Worm (Caenorhabditis elegans) whole organism, midembryonic: ENCODE data around the gene C46H3.2.

ENCODE experiments used
- T22C8.4 ChIP-seq: fragments of 200-800 bp; sonication (Bioruptor generic); IDR thresholded peaks from 2 replicates; pipeline ENCODE4 v1.3.6; 2022; ENCODE audit warnings: missing genetic modification characterization, missing compliant biosample characterization
- cog-1 ChIP-seq: sonication (generic microtip); optimal IDR thresholded peaks from 2 replicates; lab custom pipeline; 2016; ENCODE audit warnings: missing genetic modification characterization, missing compliant biosample characterization
- flt-1 ChIP-seq: fragments of 200-800 bp; sonication (Bioruptor generic); IDR thresholded peaks from 2 replicates; pipeline ENCODE4 v1.3.6; 2022; ENCODE audit warnings: missing genetic modification characterization, missing compliant biosample characterization
- klf-2 ChIP-seq: fragments of 200-800 bp; sonication (Bioruptor generic); conservative IDR thresholded peaks from 2 replicates; pipeline ENCODE4 v1.3.6; 2022; ENCODE audit warnings: missing genetic modification reagents, missing genetic modification characterization, missing compliant biosample characterization
- med-1 ChIP-seq: sonication (generic microtip); optimal IDR thresholded peaks from 2 replicates; lab custom pipeline; 2017; ENCODE audit warnings: missing genetic modification characterization, mild to moderate bottlenecking, missing compliant biosample characterization, antibody characterized with exemption, missing genetic modification reagents; ENCODE audit not compliant: insufficient read depth
- ref-1 ChIP-seq: fragments of 200-800 bp; sonication (Bioruptor generic); conservative IDR thresholded peaks from 2 replicates; pipeline ENCODE4 v1.3.6; 2022; ENCODE audit warnings: missing genetic modification reagents, missing genetic modification characterization, missing compliant biosample characterization
- tab-1 ChIP-seq: fragments of 200-800 bp; sonication (Bioruptor generic); IDR thresholded peaks from 2 replicates; pipeline ENCODE4 v1.3.6; 2022; ENCODE audit warnings: missing genetic modification characterization, missing compliant biosample characterization
- ztf-23 ChIP-seq: fragments of 200-800 bp; sonication (Bioruptor generic); IDR thresholded peaks from 2 replicates; pipeline ENCODE4 v1.3.6; 2022; ENCODE audit warnings: missing genetic modification reagents, missing genetic modification characterization, missing compliant biosample characterization
- ztf-29 ChIP-seq: fragments of 200-800 bp; sonication (Bioruptor generic); IDR thresholded peaks from 2 replicates; pipeline ENCODE4 v1.3.6; 2022; ENCODE audit warnings: missing genetic modification reagents, missing genetic modification characterization, missing compliant biosample characterization

DNA sequence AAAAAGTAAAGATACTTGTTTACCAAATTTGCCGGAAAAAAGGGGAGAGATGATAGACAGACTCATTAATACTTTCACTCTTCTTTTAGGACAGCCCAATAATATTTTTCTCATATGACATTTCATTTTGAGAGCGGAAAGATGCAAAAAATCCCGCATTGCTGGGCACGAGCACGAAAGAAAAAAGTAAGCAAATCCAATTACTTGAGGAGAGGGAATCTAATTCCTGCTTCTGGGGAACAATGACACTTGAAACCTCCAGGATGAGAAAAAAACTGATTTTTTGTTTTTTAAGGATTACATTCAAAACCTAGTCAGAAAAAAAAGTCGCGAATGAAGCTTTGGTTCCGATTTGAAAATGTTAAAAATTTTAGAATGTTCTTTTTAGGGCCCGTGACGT lies 13.7 kb downstream of the C46H3.2 start:
- TF ChIP-seq T22C8.4 (GFP tag; lab: Robert Waterston, UW) (no peak), med-1 (GFP tag; lab: Kevin White, UChicago) (no peak), ztf-29 (GFP tag; lab: Robert Waterston, UW) (no peak), cog-1 (tag; lab: Kevin White, UChicago) (no peak), flt-1 (no peak), ztf-23 (GFP tag; lab: Robert Waterston, UW) (no peak), tab-1 (GFP tag; lab: Robert Waterston, UW) (no peak), klf-2 (GFP tag; lab: Robert Waterston, UW) (no peak), ref-1 (GFP tag; lab: Robert Waterston, UW) (no peak)
